Worm (Caenorhabditis elegans) whole organism, L4 larva: ENCODE measurements around the gene srh-139.
"Not testable (repeated sequence)": the region's sequence is repeated elsewhere in the genome, so short reads cannot be mapped to it uniquely, and the experiment has no call there.

Source experiments
- D1046.2 ChIP-seq: fragments of 200-800 bp; sonication (Bioruptor generic); IDR thresholded peaks from 2 replicates; pipeline ENCODE4 v1.3.6; 2022; ENCODE audit warnings: missing genetic modification characterization, missing compliant biosample characterization
- F26F4.8 ChIP-seq: fragments of 200-800 bp; sonication (Bioruptor generic); conservative IDR thresholded peaks from 2 replicates; pipeline ENCODE4 v1.3.6; 2022; ENCODE audit warnings: missing genetic modification characterization, missing compliant biosample characterization
- F44E2.7 ChIP-seq: fragments of 200-800 bp; sonication (Bioruptor generic); IDR thresholded peaks from 2 replicates; pipeline ENCODE4 v2.1.2; 2022; ENCODE audit warnings: missing genetic modification characterization, missing compliant biosample characterization
- T20F7.1 ChIP-seq: fragments of 200-800 bp; sonication (Bioruptor generic); optimal IDR thresholded peaks from 2 replicates; lab custom pipeline; 2018; ENCODE audit warnings: mild to moderate bottlenecking, missing genetic modification characterization, missing compliant biosample characterization
- Y48G9A.11 ChIP-seq: fragments of 200-800 bp; sonication (Bioruptor generic); IDR thresholded peaks from 2 replicates; pipeline ENCODE4 v1.3.6; 2022; ENCODE audit warnings: missing genetic modification reagents, missing genetic modification characterization, missing compliant biosample characterization
- aha-1 ChIP-seq: fragments of 150-350 bp; peaks from one replicate; lab custom pipeline; 2014; ENCODE audit warnings: missing biosample characterization, missing genetic modification characterization
- aly-2 ChIP-seq: sonication (generic microtip); optimal IDR thresholded peaks from 2 replicates; lab custom pipeline; 2018; ENCODE audit warnings: missing biosample characterization, missing genetic modification characterization
- ama-1 ChIP-seq: fragments of 150-350 bp; optimal IDR thresholded peaks from 2 replicates; lab custom pipeline; 2014; ENCODE audit warnings: inconsistent platforms, mixed read lengths
- arid-1 ChIP-seq: fragments of 200-800 bp; sonication (Bioruptor generic); conservative IDR thresholded peaks from 2 replicates; pipeline ENCODE4 v1.3.6; 2022; ENCODE audit warnings: missing genetic modification reagents, missing genetic modification characterization, missing compliant biosample characterization
- attf-4 ChIP-seq: sonication (generic microtip); optimal IDR thresholded peaks from 3 replicates; lab custom pipeline; 2017; ENCODE audit warnings: missing biosample characterization, missing genetic modification characterization
- ceh-62 ChIP-seq: sonication (generic microtip); optimal IDR thresholded peaks from 2 replicates; lab custom pipeline; 2017; ENCODE audit warnings: missing biosample characterization, missing genetic modification characterization
- ces-1 ChIP-seq: fragments of 150-350 bp; sonication (generic microtip); optimal IDR thresholded peaks from 4 replicates; lab custom pipeline; 2014; ENCODE audit warnings: missing biosample characterization, missing genetic modification reagents, missing genetic modification characterization
- daf-19 ChIP-seq: fragments of 200-800 bp; sonication (Bioruptor generic); conservative IDR thresholded peaks from 2 replicates; pipeline ENCODE4 v1.3.6; 2022; ENCODE audit warnings: missing genetic modification characterization, missing compliant biosample characterization
- dmd-6 ChIP-seq: fragments of 200-800 bp; sonication (Bioruptor generic); IDR thresholded peaks from 2 replicates; pipeline ENCODE4 v1.3.6; 2022; ENCODE audit warnings: missing genetic modification reagents, missing genetic modification characterization, missing compliant biosample characterization
- hif-1 ChIP-seq, 2 experiments: sonication (generic microtip); optimal IDR thresholded peaks; 2 replicates each; lab custom pipeline; 2016 to 2017; ENCODE audit warnings: missing compliant biosample characterization in 2 of 2, missing genetic modification characterization in 2 of 2, missing genetic modification reagents in 2 of 2, missing genotype in 2 of 2, mild to moderate bottlenecking in 1 of 2
- hlh-30 ChIP-seq: sonication (generic microtip); optimal IDR thresholded peaks from 2 replicates; lab custom pipeline; 2017; ENCODE audit warnings: antibody characterized with exemption, mild to moderate bottlenecking, missing genetic modification characterization, missing compliant biosample characterization; ENCODE audit not compliant: insufficient read depth
- jun-1 ChIP-seq: fragments of 150-350 bp; optimal IDR thresholded peaks from 2 replicates; lab custom pipeline; 2014; ENCODE audit warnings: missing biosample characterization, missing genetic modification reagents, missing genetic modification characterization
- madf-5 ChIP-seq, 2 experiments: fragments of 200-800 bp; sonication (Bioruptor generic); IDR thresholded peaks; 2 replicates each; pipeline ENCODE4 v1.3.6; 2022; ENCODE audit warnings: missing compliant biosample characterization in 2 of 2, missing genetic modification characterization in 2 of 2
- madf-9 ChIP-seq: fragments of 200-800 bp; sonication (Bioruptor generic); conservative IDR thresholded peaks from 2 replicates; pipeline ENCODE4 v1.3.6; 2022; ENCODE audit warnings: missing genetic modification reagents, missing genetic modification characterization, missing compliant biosample characterization
- mdl-1 ChIP-seq, 2 experiments: fragments of 150-350 bp in 1 of 2; sonication (generic microtip) in 1 of 2; optimal IDR thresholded peaks; 2 replicates each; lab custom pipeline; 2014 to 2017; ENCODE audit warnings: missing biosample characterization in 2 of 2, missing genetic modification characterization in 2 of 2
- nhr-10 ChIP-seq: fragments of 150-350 bp; optimal IDR thresholded peaks from 2 replicates; lab custom pipeline; 2014; ENCODE audit warnings: missing biosample characterization, missing genetic modification characterization
- nhr-102 ChIP-seq: sonication (generic microtip); optimal IDR thresholded peaks from 2 replicates; lab custom pipeline; 2016; ENCODE audit warnings: mild to moderate bottlenecking, missing genetic modification characterization, moderate library complexity, missing compliant biosample characterization
- nhr-237 ChIP-seq: sonication (generic microtip); optimal IDR thresholded peaks from 2 replicates; lab custom pipeline; 2017; ENCODE audit warnings: missing biosample characterization, missing genetic modification characterization
- nhr-25 ChIP-seq: sonication (generic microtip); optimal IDR thresholded peaks from 2 replicates; lab custom pipeline; 2017; ENCODE audit warnings: missing genetic modification characterization, mild to moderate bottlenecking, missing compliant biosample characterization, antibody characterized with exemption, moderate library complexity, borderline replicate concordance; ENCODE audit not compliant: insufficient read depth
- nhr-28 ChIP-seq: fragments of 150-350 bp; optimal IDR thresholded peaks from 2 replicates; lab custom pipeline; 2014; ENCODE audit warnings: missing biosample characterization, missing genetic modification characterization
- nhr-6 ChIP-seq: fragments of 150-350 bp; optimal IDR thresholded peaks from 2 replicates; lab custom pipeline; 2014; ENCODE audit warnings: missing biosample characterization, missing genetic modification characterization
- nhr-77 ChIP-seq: fragments of 150-350 bp; optimal IDR thresholded peaks from 2 replicates; lab custom pipeline; 2014; ENCODE audit warnings: missing biosample characterization, missing genetic modification characterization
- rbr-2 ChIP-seq: sonication (generic microtip); optimal IDR thresholded peaks from 2 replicates; lab custom pipeline; 2016; ENCODE audit warnings: missing genotype, missing genetic modification characterization, missing compliant biosample characterization
- saeg-2 ChIP-seq: fragments of 200-800 bp; sonication (Bioruptor generic); IDR thresholded peaks from 2 replicates; pipeline ENCODE4 v1.3.6; 2022; ENCODE audit warnings: missing genetic modification reagents, missing genetic modification characterization, missing compliant biosample characterization
- snpc-1.2 ChIP-seq: fragments of 200-800 bp; sonication (Bioruptor generic); IDR thresholded peaks from 2 replicates; pipeline ENCODE4 v1.3.6; 2022; ENCODE audit warnings: missing genetic modification reagents, missing genetic modification characterization, missing compliant biosample characterization
- spr-3 ChIP-seq: fragments of 200-800 bp; sonication (Bioruptor generic); optimal IDR thresholded peaks from 2 replicates; lab custom pipeline; 2018; ENCODE audit warnings: mild to moderate bottlenecking, missing genetic modification characterization, missing compliant biosample characterization
- tra-1 ChIP-seq: fragments of 200-800 bp; sonication (Bioruptor generic); IDR thresholded peaks from 2 replicates; pipeline ENCODE4 v1.3.6; 2022; ENCODE audit warnings: missing genetic modification reagents, missing genetic modification characterization, missing compliant biosample characterization
- unc-130 ChIP-seq: sonication (generic microtip); optimal IDR thresholded peaks from 2 replicates; lab custom pipeline; 2016; ENCODE audit warnings: missing genetic modification reagents, missing genetic modification characterization, missing compliant biosample characterization
- unc-62 ChIP-seq, 3 experiments: fragments of 150-350 bp in 1 of 3; sonication (generic microtip); optimal IDR thresholded peaks in 2 of 3; peaks in 1 of 3; 1 replicate in 1 of 3; 2 replicates in 2 of 3; lab custom pipeline; 2014 to 2017; ENCODE audit warnings: missing biosample characterization in 3 of 3, missing genetic modification characterization in 3 of 3, missing genetic modification reagents in 3 of 3, missing genotype in 1 of 3
- zag-1 ChIP-seq: fragments of 150-350 bp; optimal IDR thresholded peaks from 2 replicates; lab custom pipeline; 2014; ENCODE audit warnings: missing biosample characterization, missing genetic modification characterization

Gene srh-139

DNA sequence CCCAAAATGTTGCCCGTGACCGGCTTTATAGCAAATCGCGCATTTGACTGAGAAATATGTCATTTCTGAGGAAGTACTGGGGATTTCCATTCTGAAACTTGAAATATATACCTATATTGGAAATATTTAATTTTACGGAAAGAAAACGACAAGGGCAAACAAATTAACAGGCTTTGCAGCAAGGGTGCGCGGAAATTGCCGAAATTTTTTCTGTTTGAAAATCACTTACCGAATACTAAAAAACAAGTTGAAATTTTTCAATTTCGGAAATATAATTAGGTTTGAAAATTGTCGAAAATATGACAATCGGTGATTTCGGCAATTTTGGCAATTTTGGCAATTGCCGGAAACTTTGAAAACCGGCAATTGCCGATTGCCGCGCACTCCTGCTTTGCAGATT, 22.0 kb downstream of the srh-139 start, which contains the start of gene nhr-54:
Gene nhr-54, minus strand, starts transcription at position 101 of the 400 bp plus-strand sequence.
- no peak for TF ChIP-seq D1046.2 (GFP tag; lab: Robert Waterston, UW)
- TF ChIP-seq hif-1 (tag; optimal IDR thresholded peaks at IDR 0.05; lab: Kevin White, UChicago): no peak
- no peak for TF ChIP-seq nhr-28
- no peak for TF ChIP-seq T20F7.1 (GFP tag; lab: Kevin White, UChicago)
- no peak for TF ChIP-seq jun-1
- TF ChIP-seq mdl-1 (tag; optimal IDR thresholded peaks at IDR 0.05; lab: Kevin White, UChicago): no peak
- no peak for TF ChIP-seq ces-1 (GFP tag; lab: Kevin White, UChicago)
- TF ChIP-seq snpc-1.2 (GFP tag; lab: Robert Waterston, UW): no peak
- TF ChIP-seq attf-4 (tag; lab: Kevin White, UChicago): no peak
- TF ChIP-seq ama-1 (lab: Kevin White, UChicago): no peak
- TF ChIP-seq unc-62 (GFP tag; optimal IDR thresholded peaks at IDR 0.05 in 1 of 2; lab: Kevin White, UChicago): no peak
- TF ChIP-seq unc-62 (tag; optimal IDR thresholded peaks at IDR 0.05; lab: Kevin White, UChicago): no peak
- TF ChIP-seq zag-1: no peak
- TF ChIP-seq F44E2.7: no peak
- no peak for TF ChIP-seq madf-5 (GFP tag; IDR thresholded peaks at IDR 0.05; lab: Robert Waterston, UW)
- no peak for TF ChIP-seq arid-1 (GFP tag; lab: Robert Waterston, UW)
- TF ChIP-seq nhr-237: no peak
- no peak for TF ChIP-seq aha-1 (tag; lab: Kevin White, UChicago)
- TF ChIP-seq aly-2 (tag; lab: Kevin White, UChicago): no peak
- no peak for TF ChIP-seq daf-19 (GFP tag; lab: Robert Waterston, UW)

- TF ChIP-seq unc-130 (GFP tag; lab: Kevin White, UChicago): no peak
- TF ChIP-seq nhr-10 (tag; lab: Kevin White, UChicago): no peak
- peak in 1 of 2 experiments; percentile 94 for TF ChIP-seq unc-62 (GFP tag; optimal IDR thresholded peaks at IDR 0.05 in 1 of 2; lab: Kevin White, UChicago)
- TF ChIP-seq unc-62 (tag; optimal IDR thresholded peaks at IDR 0.05; lab: Kevin White, UChicago): no peak
- TF ChIP-seq saeg-2: no peak
- TF ChIP-seq ceh-62: no peak
- TF ChIP-seq dmd-6 (GFP tag; lab: Robert Waterston, UW): no peak
Measured at ce11 chrV:16506650-16507049, 22.9 kb downstream of the srh-139 start.

DNA sequence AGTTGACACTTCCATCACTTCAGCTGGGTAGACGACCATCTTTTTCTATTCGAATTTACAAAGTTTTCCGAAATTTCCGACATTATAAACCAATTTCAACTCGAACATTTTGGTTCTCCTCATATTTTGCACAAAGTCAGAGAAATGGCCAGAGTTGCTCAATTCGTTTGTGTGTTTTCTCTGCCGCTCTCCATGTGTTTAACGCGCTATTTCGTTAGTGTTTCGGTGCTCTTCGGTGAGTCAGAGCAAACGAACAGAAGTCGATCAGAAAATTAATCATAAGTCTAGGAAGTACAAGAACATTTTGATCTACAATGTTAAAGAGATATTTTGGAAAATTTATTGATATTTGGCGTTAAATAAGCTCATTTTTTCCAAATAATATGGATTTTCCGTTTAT, 24.9 kb downstream of the srh-139 start, which contains the start of gene srr-3:
Gene srr-3, minus strand, starts transcription at position 101 of the 400 bp plus-strand sequence.
- no peak for TF ChIP-seq nhr-6 (tag; lab: Kevin White, UChicago)
- no peak for TF ChIP-seq nhr-102 (tag; lab: Kevin White, UChicago)
- TF ChIP-seq nhr-237: no peak
- no peak for TF ChIP-seq spr-3 (GFP tag; lab: Kevin White, UChicago)
- TF ChIP-seq Y48G9A.11 (GFP tag; lab: Robert Waterston, UW): no peak
- no peak for TF ChIP-seq F26F4.8 (GFP tag; lab: Robert Waterston, UW)
- no peak for TF ChIP-seq madf-9 (GFP tag; lab: Robert Waterston, UW)
- TF ChIP-seq tra-1 (GFP tag; lab: Robert Waterston, UW): no peak
- no peak for TF ChIP-seq hlh-30 (tag; lab: Kevin White, UChicago)
- no peak for TF ChIP-seq arid-1 (GFP tag; lab: Robert Waterston, UW)
- TF ChIP-seq nhr-28: no peak
- TF ChIP-seq nhr-77 (tag; lab: Kevin White, UChicago): no peak
- no peak for TF ChIP-seq aha-1 (tag; lab: Kevin White, UChicago)
- TF ChIP-seq nhr-25 (tag; lab: Kevin White, UChicago): no peak
- no peak for TF ChIP-seq daf-19 (GFP tag; lab: Robert Waterston, UW)

- TF ChIP-seq nhr-6 (tag; lab: Kevin White, UChicago); rbr-2; nhr-25 (tag; lab: Kevin White, UChicago): not testable (repeated sequence)
Measured at ce11 chrV:16515140-16515539, 31.4 kb downstream of the srh-139 start, which contains the start of gene F36D3.5. Gene F36D3.5, minus strand, starts transcription at chrV:16515240.
